Fruit fly (Drosophila melanogaster): ENCODE measurements around the gene CG14692.
A peak's percentile ranks its signal among the peaks of the same experiment; 100 is the strongest.

The CG14692 gene

DNA sequence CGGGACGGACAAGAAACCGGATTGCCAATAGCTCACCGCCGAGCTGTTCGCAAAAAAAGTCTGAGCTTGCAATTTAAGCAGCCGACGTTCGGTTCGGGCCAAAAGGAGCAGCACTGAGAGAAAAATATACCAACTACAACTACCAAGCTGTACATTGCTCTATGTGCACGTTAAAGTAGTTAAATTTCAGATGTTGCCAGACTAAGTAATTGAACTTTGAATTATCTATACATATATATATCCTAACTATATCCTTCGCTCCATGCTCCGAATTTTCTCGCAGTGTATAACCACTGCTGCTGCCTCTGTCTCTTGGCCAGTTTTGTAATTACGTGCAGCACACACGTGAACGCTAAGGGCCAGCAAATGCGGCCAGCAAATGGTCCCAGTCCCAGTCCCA is 31.1 kb upstream of the CG14692 start (continued):
- TF ChIP-seq CG14965 (GFP tag; optimal IDR thresholded peaks at IDR 0.05; ENCODE audit: borderline replicate concordance) (no peak), CG34376 (GFP tag; optimal IDR thresholded peaks at IDR 0.05) (no peak), corto (GFP tag; optimal IDR thresholded peaks at IDR 0.05) (peak; percentile 97), NFAT (GFP tag; IDR thresholded peaks at IDR 0.05) (no peak), otp (GFP tag; IDR thresholded peaks at IDR 0.05) (no peak)

- TF ChIP-seq tll (GFP tag; optimal IDR thresholded peaks at IDR 0.05) (no peak), bsh (GFP tag; optimal IDR thresholded peaks at IDR 0.05) (peak in 1 of 2 experiments; percentile 67), Gsc (GFP tag; IDR thresholded peaks at IDR 0.05) (peak; percentile 9; the same call in 1 of the 2 replicates), CG34422 (GFP tag; IDR thresholded peaks at IDR 0.05) (0 out of 3 replicates have a peak, but pooled peaks have one; percentile 16), fd96Cb (tag; optimal IDR thresholded peaks at IDR 0.05) (peak; percentile 27), trh (GFP tag; optimal IDR thresholded peaks at IDR 0.05) (no peak), Antp (GFP tag; optimal IDR thresholded peaks at IDR 0.05) (peak; percentile 7), CG17359 (tag; optimal IDR thresholded peaks at IDR 0.05) (peak; percentile 8), lmd (GFP tag; IDR thresholded peaks at IDR 0.05) (peak; percentile 24; the same call in 1 of the 2 replicates), NK7.1 (GFP tag; optimal IDR thresholded peaks at IDR 0.05) (no peak), fu2 (GFP tag; optimal IDR thresholded peaks at IDR 0.05) (no peak), Nf-YA (GFP tag; IDR thresholded peaks at IDR 0.05) (no peak), Side (GFP tag; optimal IDR thresholded peaks at IDR 0.05) (no peak), CG6689 (GFP tag; IDR thresholded peaks at IDR 0.05) (peak; percentile 32; the same call in 1 of the 2 replicates), Drgx (GFP tag; IDR thresholded peaks at IDR 0.05) (peak; percentile 96), dysf (GFP tag; IDR thresholded peaks at IDR 0.05) (0 out of 3 replicates have a peak, but pooled peaks have one; percentile 40), nmo (GFP tag; optimal IDR thresholded peaks at IDR 0.05) (peak; percentile 7), ase (GFP tag; IDR thresholded peaks at IDR 0.05) (0 out of 3 replicates have a peak, but pooled peaks have one; percentile 17), nom (GFP tag; optimal IDR thresholded peaks at IDR 0.05) (peak; percentile 79), CG4424 (GFP tag; optimal IDR thresholded peaks at IDR 0.05) (peak; percentile 32), CG18262 (tag; optimal IDR thresholded peaks at IDR 0.05) (peak; percentile 11), Med (GFP tag) (peak; percentile 59), CG10979 (tag; optimal IDR thresholded peaks at IDR 0.05) (peak; percentile 27), sens (GFP tag) (peak; percentile 45), ATbp (GFP tag; optimal IDR thresholded peaks at IDR 0.05) (peak; percentile 1), sim (GFP tag; IDR thresholded peaks at IDR 0.05) (peak; percentile 38; the same call in 1 of the 2 replicates), Blimp-1 (GFP tag; optimal IDR thresholded peaks at IDR 0.05) (peak; percentile 17), CG4820 (GFP tag; optimal IDR thresholded peaks at IDR 0.05) (peak; percentile 27), CG31441 (GFP tag; IDR thresholded peaks at IDR 0.05) (peak; percentile 42; the same call in 1 of the 2 replicates), ara (GFP tag; IDR thresholded peaks at IDR 0.05) (peak; percentile 38; the same call in 1 of the 2 replicates), CG2875 (GFP tag; optimal IDR thresholded peaks at IDR 0.05) (no peak), sisA (GFP tag; IDR thresholded peaks at IDR 0.05) (peak; percentile 56), prd (optimal IDR thresholded peaks at IDR 0.05) (no peak), prd (GFP tag; IDR thresholded peaks at IDR 0.05) (peak; percentile 47; the same call in 2 of the 3 replicates), CG10959 (GFP tag; IDR thresholded peaks at IDR 0.05) (peak; percentile 9; the same call in 1 of the 2 replicates), phol (tag; optimal IDR thresholded peaks at IDR 0.05) (peak; percentile 35), CG5245 (GFP tag; optimal IDR thresholded peaks at IDR 0.05) (no peak), CG1024 (GFP tag; IDR thresholded peaks at IDR 0.05) (peak; percentile 3; the same call in 1 of the 2 replicates), zfh1 (GFP tag; IDR thresholded peaks at IDR 0.05) (peak; percentile 55; the same call in 1 of the 3 replicates), zf30C (GFP tag; optimal IDR thresholded peaks at IDR 0.05) (no peak), CG9727 (GFP tag; optimal IDR thresholded peaks at IDR 0.05) (peak; percentile 8), HLH3B (GFP tag; IDR thresholded peaks at IDR 0.05) (peak; percentile 40; the same call in 1 of the 2 replicates), Abd-B (GFP tag; optimal IDR thresholded peaks at IDR 0.05) (peak; percentile 8)
Measured at dm6 chr3R:10832526-10833165, 28.9 kb upstream of the CG14692 start.
